Worm (Caenorhabditis elegans) whole organism, L4 larva: Measurements from ENCODE around the gene srh-137.

Experiments
- F10B5.3 ChIP-seq: sonication (generic microtip); optimal IDR thresholded peaks from 2 replicates; lab custom pipeline; 2016; ENCODE audit warnings: mild to moderate bottlenecking, missing genetic modification characterization, missing compliant biosample characterization
- F37D6.2 ChIP-seq: sonication (generic microtip); optimal IDR thresholded peaks from 2 replicates; lab custom pipeline; 2016; ENCODE audit warnings: mild to moderate bottlenecking, missing genetic modification characterization, missing compliant biosample characterization
- Y48G9A.11 ChIP-seq: fragments of 200-800 bp; sonication (Bioruptor generic); IDR thresholded peaks from 2 replicates; pipeline ENCODE4 v1.3.6; 2022; ENCODE audit warnings: missing genetic modification reagents, missing genetic modification characterization, missing compliant biosample characterization
- Y75B8A.6 ChIP-seq: fragments of 200-800 bp; sonication (Bioruptor generic); IDR thresholded peaks from 2 replicates; pipeline ENCODE4 v1.3.6; 2022; ENCODE audit warnings: missing genetic modification reagents, missing genetic modification characterization, missing compliant biosample characterization
- ZK337.2 ChIP-seq: fragments of 200-800 bp; sonication (Bioruptor generic); IDR thresholded peaks from 2 replicates; pipeline ENCODE4 v1.3.6; 2022; ENCODE audit warnings: missing genetic modification reagents, missing genetic modification characterization, missing compliant biosample characterization
- aha-1 ChIP-seq: fragments of 150-350 bp; peaks from one replicate; lab custom pipeline; 2014; ENCODE audit warnings: missing biosample characterization, missing genetic modification characterization
- aly-2 ChIP-seq: sonication (generic microtip); optimal IDR thresholded peaks from 2 replicates; lab custom pipeline; 2018; ENCODE audit warnings: missing biosample characterization, missing genetic modification characterization
- arid-1 ChIP-seq: fragments of 200-800 bp; sonication (Bioruptor generic); conservative IDR thresholded peaks from 2 replicates; pipeline ENCODE4 v1.3.6; 2022; ENCODE audit warnings: missing genetic modification reagents, missing genetic modification characterization, missing compliant biosample characterization
- ceh-28 ChIP-seq: fragments of 150-350 bp; optimal IDR thresholded peaks from 2 replicates; lab custom pipeline; 2014; ENCODE audit warnings: missing biosample characterization, missing genetic modification reagents, missing genetic modification characterization
- ceh-32 ChIP-seq: sonication (generic microtip); optimal IDR thresholded peaks from 2 replicates; lab custom pipeline; 2016; ENCODE audit warnings: mild to moderate bottlenecking, missing genetic modification characterization, missing compliant biosample characterization; ENCODE audit not compliant: poor library complexity
- ceh-44 ChIP-seq: fragments of 200-800 bp; sonication (Bioruptor generic); IDR thresholded peaks from 2 replicates; pipeline ENCODE4 v1.3.6; 2022; ENCODE audit warnings: missing genetic modification reagents, missing genetic modification characterization, missing compliant biosample characterization
- cey-2 ChIP-seq: sonication (generic microtip); optimal IDR thresholded peaks from 3 replicates; lab custom pipeline; 2017; ENCODE audit warnings: missing genetic modification characterization, mild to moderate bottlenecking, missing compliant biosample characterization, antibody characterized with exemption, borderline replicate concordance; ENCODE audit not compliant: insufficient read depth
- daf-19 ChIP-seq: fragments of 200-800 bp; sonication (Bioruptor generic); conservative IDR thresholded peaks from 2 replicates; pipeline ENCODE4 v1.3.6; 2022; ENCODE audit warnings: missing genetic modification characterization, missing compliant biosample characterization
- daf-8 ChIP-seq: fragments of 200-800 bp; sonication (Bioruptor generic); IDR thresholded peaks from 2 replicates; pipeline ENCODE4 v1.3.6; 2022; ENCODE audit warnings: missing genetic modification characterization, missing compliant biosample characterization
- dmd-8 ChIP-seq: fragments of 200-800 bp; sonication (Bioruptor generic); IDR thresholded peaks from 2 replicates; pipeline ENCODE4 v1.3.6; 2022; ENCODE audit warnings: missing genetic modification characterization, missing compliant biosample characterization
- dmd-9 ChIP-seq: fragments of 200-800 bp; sonication (Bioruptor generic); IDR thresholded peaks from 2 replicates; pipeline ENCODE4 v1.3.6; 2022; ENCODE audit warnings: missing genetic modification reagents, missing genetic modification characterization, missing compliant biosample characterization
- duxl-1 ChIP-seq: sonication (generic microtip); optimal IDR thresholded peaks from 2 replicates; lab custom pipeline; 2016; ENCODE audit warnings: mild to moderate bottlenecking, missing genetic modification characterization, moderate library complexity, missing compliant biosample characterization; ENCODE audit not compliant: poor library complexity
- fkh-10 ChIP-seq: fragments of 150-350 bp; optimal IDR thresholded peaks from 2 replicates; lab custom pipeline; 2014; ENCODE audit warnings: missing biosample characterization, missing genetic modification reagents, missing genetic modification characterization
- fos-1 ChIP-seq: fragments of 150-350 bp; optimal IDR thresholded peaks from 2 replicates; lab custom pipeline; 2014; ENCODE audit warnings: missing biosample characterization, missing genetic modification characterization
- gei-8 ChIP-seq: fragments of 200-800 bp; sonication (Bioruptor generic); optimal IDR thresholded peaks from 2 replicates; lab custom pipeline; 2018; ENCODE audit warnings: mild to moderate bottlenecking, missing genetic modification characterization, missing compliant biosample characterization
- jun-1 ChIP-seq: fragments of 150-350 bp; optimal IDR thresholded peaks from 2 replicates; lab custom pipeline; 2014; ENCODE audit warnings: missing biosample characterization, missing genetic modification reagents, missing genetic modification characterization
- lin-29 ChIP-seq: fragments of 200-800 bp; sonication (Bioruptor generic); IDR thresholded peaks from 2 replicates; pipeline ENCODE4 v1.3.6; 2022; ENCODE audit warnings: missing genetic modification reagents, missing genetic modification characterization, missing compliant biosample characterization
- madf-5 ChIP-seq, 2 experiments: fragments of 200-800 bp; sonication (Bioruptor generic); IDR thresholded peaks; 2 replicates each; pipeline ENCODE4 v1.3.6; 2022; ENCODE audit warnings: missing compliant biosample characterization in 2 of 2, missing genetic modification characterization in 2 of 2
- madf-9 ChIP-seq: fragments of 200-800 bp; sonication (Bioruptor generic); conservative IDR thresholded peaks from 2 replicates; pipeline ENCODE4 v1.3.6; 2022; ENCODE audit warnings: missing genetic modification reagents, missing genetic modification characterization, missing compliant biosample characterization
- mdt-29 ChIP-seq: fragments of 200-800 bp; sonication (Bioruptor generic); IDR thresholded peaks from 2 replicates; pipeline ENCODE4 v1.3.6; 2022; ENCODE audit warnings: missing genetic modification reagents, missing genetic modification characterization, missing compliant biosample characterization
- mxl-2 ChIP-seq: fragments of 200-800 bp; sonication (Bioruptor generic); conservative IDR thresholded peaks from 2 replicates; pipeline ENCODE4 v1.3.6; 2022; ENCODE audit warnings: missing genetic modification reagents, missing genetic modification characterization, missing compliant biosample characterization
- nhr-10 ChIP-seq: fragments of 150-350 bp; optimal IDR thresholded peaks from 2 replicates; lab custom pipeline; 2014; ENCODE audit warnings: missing biosample characterization, missing genetic modification characterization
- nhr-11 ChIP-seq: fragments of 150-350 bp; optimal IDR thresholded peaks from 2 replicates; lab custom pipeline; 2014; ENCODE audit warnings: missing biosample characterization, missing genetic modification characterization
- nhr-41 ChIP-seq: fragments of 200-800 bp; sonication (Bioruptor generic); IDR thresholded peaks from 2 replicates; pipeline ENCODE4 v1.3.6; 2022; ENCODE audit warnings: missing genetic modification reagents, missing genetic modification characterization, missing compliant biosample characterization
- nhr-42 ChIP-seq: fragments of 200-800 bp; sonication (Bioruptor generic); IDR thresholded peaks from 2 replicates; pipeline ENCODE4 v1.3.6; 2022; ENCODE audit warnings: missing genetic modification characterization, missing compliant biosample characterization
- nhr-77 ChIP-seq: fragments of 150-350 bp; optimal IDR thresholded peaks from 2 replicates; lab custom pipeline; 2014; ENCODE audit warnings: missing biosample characterization, missing genetic modification characterization
- pha-4 ChIP-seq, 2 experiments: fragments of 150-350 bp in 1 of 2; fragments of 200-800 bp in 1 of 2; sonication (Bioruptor generic) in 1 of 2; IDR thresholded peaks in 1 of 2; optimal IDR thresholded peaks in 1 of 2; 2 replicates each; pipeline versions ENCODE4 v1.3.6 to Lab custom; 2014 to 2022; ENCODE audit warnings: missing genetic modification characterization in 2 of 2, missing genetic modification reagents in 2 of 2, missing biosample characterization in 1 of 2, missing compliant biosample characterization in 1 of 2
- php-3 ChIP-seq: fragments of 200-800 bp; sonication (Bioruptor generic); IDR thresholded peaks from 2 replicates; pipeline ENCODE4 v1.3.6; 2022; ENCODE audit warnings: missing genetic modification reagents, missing genetic modification characterization, missing compliant biosample characterization
- pqm-1 ChIP-seq: sonication (generic microtip); optimal IDR thresholded peaks from 2 replicates; lab custom pipeline; 2017; ENCODE audit warnings: missing biosample characterization, missing genetic modification characterization
- rbr-2 ChIP-seq: sonication (generic microtip); optimal IDR thresholded peaks from 2 replicates; lab custom pipeline; 2016; ENCODE audit warnings: missing genotype, missing genetic modification characterization, missing compliant biosample characterization
- spr-1 ChIP-seq: sonication (generic microtip); optimal IDR thresholded peaks from 2 replicates; lab custom pipeline; 2016; ENCODE audit warnings: mild to moderate bottlenecking, missing genetic modification characterization, missing compliant biosample characterization
- tra-1 ChIP-seq: fragments of 200-800 bp; sonication (Bioruptor generic); IDR thresholded peaks from 2 replicates; pipeline ENCODE4 v1.3.6; 2022; ENCODE audit warnings: missing genetic modification reagents, missing genetic modification characterization, missing compliant biosample characterization
- unc-130 ChIP-seq: sonication (generic microtip); optimal IDR thresholded peaks from 2 replicates; lab custom pipeline; 2016; ENCODE audit warnings: missing genetic modification reagents, missing genetic modification characterization, missing compliant biosample characterization
- unc-62 ChIP-seq, 3 experiments: fragments of 150-350 bp in 1 of 3; sonication (generic microtip); optimal IDR thresholded peaks in 2 of 3; peaks in 1 of 3; 1 replicate in 1 of 3; 2 replicates in 2 of 3; lab custom pipeline; 2014 to 2017; ENCODE audit warnings: missing biosample characterization in 3 of 3, missing genetic modification characterization in 3 of 3, missing genetic modification reagents in 3 of 3, missing genotype in 1 of 3
- vab-7 ChIP-seq: fragments of 200-800 bp; sonication (Bioruptor generic); IDR thresholded peaks from 2 replicates; pipeline ENCODE4 v1.3.6; 2022; ENCODE audit warnings: missing genetic modification reagents, missing genetic modification characterization, missing compliant biosample characterization
- zip-11 ChIP-seq: fragments of 200-800 bp; sonication (Bioruptor generic); IDR thresholded peaks from 2 replicates; pipeline ENCODE4 v1.3.6; 2022; ENCODE audit warnings: missing genetic modification characterization, missing compliant biosample characterization
- zip-2 ChIP-seq: fragments of 150-350 bp; optimal IDR thresholded peaks from 2 replicates; lab custom pipeline; 2014; ENCODE audit warnings: missing biosample characterization, missing genetic modification characterization
- ztf-7 ChIP-seq: fragments of 150-350 bp; optimal IDR thresholded peaks from 2 replicates; lab custom pipeline; 2014; ENCODE audit warnings: missing biosample characterization, missing genetic modification characterization

Gene srh-137

DNA sequence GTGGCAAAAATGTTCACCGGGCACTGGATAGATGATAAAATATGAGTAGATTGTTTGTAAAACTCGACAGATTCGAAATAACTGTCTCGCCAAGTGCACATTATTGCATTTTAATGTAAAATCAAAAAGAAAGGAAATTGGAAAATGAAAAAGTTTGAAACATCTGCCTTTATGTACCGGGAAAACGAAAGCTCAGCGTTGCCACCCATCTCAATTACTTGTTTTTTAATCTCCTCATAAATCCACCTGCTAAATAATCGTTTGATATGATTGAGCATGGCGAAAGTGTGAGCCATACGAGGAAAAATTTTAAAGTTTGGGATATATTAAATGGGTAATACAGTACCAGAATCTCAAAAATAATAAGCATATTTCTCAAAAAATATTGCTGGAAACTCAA lies at the start of gene srh-137:
srh-137 (minus strand) TSS at position 101 of the 400 bp plus-strand sequence.
- TF ChIP-seq fkh-10 (GFP tag; lab: Kevin White, UChicago), result no peak
- TF ChIP-seq ceh-44, result no peak
- no peak for TF ChIP-seq madf-9 (GFP tag; lab: Robert Waterston, UW)
- no peak for TF ChIP-seq ceh-32 (tag; lab: Kevin White, UChicago)
- no peak for TF ChIP-seq nhr-41 (GFP tag; lab: Robert Waterston, UW)
- TF ChIP-seq zip-2 (tag; lab: Kevin White, UChicago), result no peak
- no peak for TF ChIP-seq jun-1 (tag; lab: Kevin White, UChicago)
- TF ChIP-seq F10B5.3 (tag; lab: Kevin White, UChicago), result no peak
- TF ChIP-seq Y75B8A.6 (GFP tag; lab: Robert Waterston, UW), result no peak
- TF ChIP-seq php-3 (GFP tag; lab: Robert Waterston, UW), result no peak
- no peak for TF ChIP-seq vab-7 (GFP tag; lab: Robert Waterston, UW)
- TF ChIP-seq gei-8 (GFP tag; lab: Kevin White, UChicago), result no peak
- TF ChIP-seq daf-19, result no peak
- no peak for TF ChIP-seq mxl-2
- no peak for TF ChIP-seq duxl-1 (tag; lab: Kevin White, UChicago)
- no peak for TF ChIP-seq nhr-77
- no peak for TF ChIP-seq fos-1 (tag; lab: Kevin White, UChicago)
- TF ChIP-seq F37D6.2, result no peak
- no peak for TF ChIP-seq aly-2 (tag; lab: Kevin White, UChicago)
- TF ChIP-seq Y48G9A.11 (GFP tag; lab: Robert Waterston, UW), result no peak

ce11 chrV:16759937-16760336 lies 43.5 kb upstream of the srh-137 start:
- TF ChIP-seq aha-1 (tag; lab: Kevin White, UChicago) (peak; percentile 6), dmd-9 (no peak)
- TF ChIP-seq, all 104 proteins: peak for 1

DNA sequence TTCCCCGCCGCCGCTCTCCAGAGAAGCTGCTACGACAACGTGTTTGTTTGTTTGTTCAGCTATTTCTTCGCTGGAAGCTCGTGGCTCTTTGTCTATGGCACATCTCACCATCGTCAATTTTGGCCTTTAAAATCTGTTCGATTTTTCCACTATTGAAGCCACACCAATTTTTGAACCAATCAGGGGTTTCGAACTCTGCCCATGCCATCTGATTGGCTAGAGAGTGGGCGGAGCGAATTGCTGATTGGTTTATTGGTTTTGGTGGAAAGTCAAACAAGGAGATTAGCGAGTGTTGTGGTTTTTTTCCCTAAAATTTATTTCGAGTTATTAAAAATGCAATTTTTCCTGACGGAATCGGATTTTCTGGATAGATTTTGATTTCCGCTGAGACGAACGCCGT lies 39.7 kb upstream of the srh-137 start:
- TF ChIP-seq ZK337.2 (GFP tag; lab: Robert Waterston, UW) (no peak), nhr-11 (tag; lab: Kevin White, UChicago) (no peak), zip-11 (GFP tag; lab: Robert Waterston, UW) (no peak), tra-1 (GFP tag; lab: Robert Waterston, UW) (no peak)

DNA sequence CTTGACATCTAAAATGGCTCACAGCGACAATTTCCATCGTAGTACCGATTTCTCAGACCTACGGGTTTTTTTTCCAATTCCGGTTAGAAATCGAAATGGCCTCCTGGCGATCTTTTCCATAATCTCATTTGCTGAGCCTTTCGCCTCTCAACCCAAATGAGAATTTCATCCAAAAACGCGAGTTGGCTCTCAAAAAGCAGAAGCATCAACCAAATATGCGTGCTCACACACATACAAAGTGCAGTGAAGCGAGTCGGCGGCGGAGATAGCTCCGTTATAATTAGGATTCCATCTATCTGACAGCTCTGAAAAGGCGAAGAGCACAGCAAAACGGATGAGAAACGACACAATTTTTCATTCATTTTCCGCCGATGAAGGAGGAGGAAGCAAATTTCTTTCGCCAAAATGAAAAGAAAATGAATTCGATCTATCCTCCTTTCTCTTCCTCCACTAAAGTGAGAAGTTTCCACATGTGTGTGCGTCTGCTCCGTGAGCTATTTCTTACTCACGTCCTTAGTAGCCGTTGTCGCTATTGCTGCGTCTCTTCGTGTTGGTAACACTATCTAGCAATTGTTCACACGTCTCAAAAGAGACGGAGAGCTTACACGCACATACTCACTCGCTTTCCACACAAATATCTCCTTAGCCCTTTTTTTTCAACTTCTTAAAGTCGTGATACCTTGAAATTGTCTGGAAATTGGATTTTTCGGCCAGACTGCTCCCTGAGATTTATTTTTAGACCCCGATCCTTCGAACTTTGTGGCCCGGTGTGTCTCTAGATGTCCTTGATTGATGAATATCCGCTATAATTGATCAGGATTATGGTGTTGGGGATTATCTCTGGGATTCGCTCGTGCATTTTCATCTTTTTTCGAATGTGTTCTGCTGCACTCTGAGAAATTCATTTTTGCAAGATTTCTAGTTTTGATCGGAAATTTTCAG lies 35.9 kb upstream of the srh-137 start:
- TF ChIP-seq arid-1, result no peak
- no peak for TF ChIP-seq unc-130
- TF ChIP-seq nhr-42 (GFP tag; lab: Robert Waterston, UW), result no peak
- TF ChIP-seq nhr-10 (tag; lab: Kevin White, UChicago), result no peak
- no peak for TF ChIP-seq cey-2 (tag; lab: Kevin White, UChicago)
- TF ChIP-seq ztf-7 (tag; lab: Kevin White, UChicago), result no peak
- no peak for TF ChIP-seq dmd-8 (GFP tag; lab: Robert Waterston, UW)
- no peak for TF ChIP-seq ceh-44
- peak; percentile 41 for TF ChIP-seq fkh-10 (GFP tag; lab: Kevin White, UChicago)
- TF ChIP-seq pha-4 (GFP tag; IDR thresholded peaks at IDR 0.05; lab: Robert Waterston, UW), result no peak
- no peak for TF ChIP-seq pha-4 (tag; optimal IDR thresholded peaks at IDR 0.05; lab: Kevin White, UChicago)
- no peak for TF ChIP-seq rbr-2 (tag; lab: Kevin White, UChicago)
- peak in 1 of 2 experiments; percentile 97 for TF ChIP-seq unc-62 (GFP tag; optimal IDR thresholded peaks at IDR 0.05 in 1 of 2; lab: Kevin White, UChicago)
- TF ChIP-seq unc-62 (tag; optimal IDR thresholded peaks at IDR 0.05; lab: Kevin White, UChicago), result no peak
- TF ChIP-seq spr-1 (tag; lab: Kevin White, UChicago), result no peak
- TF ChIP-seq ceh-28 (tag; lab: Kevin White, UChicago), result no peak
- TF ChIP-seq madf-5 (GFP tag; IDR thresholded peaks at IDR 0.05; lab: Robert Waterston, UW), result no peak
- TF ChIP-seq daf-8 (GFP tag; lab: Robert Waterston, UW), result no peak
- TF ChIP-seq aha-1 (tag; lab: Kevin White, UChicago), result peak; percentile 52
- no peak for TF ChIP-seq jun-1 (tag; lab: Kevin White, UChicago)
- no peak for TF ChIP-seq mdt-29 (GFP tag; lab: Robert Waterston, UW)
- no peak for TF ChIP-seq pqm-1 (tag; lab: Kevin White, UChicago)
- TF ChIP-seq dmd-9, result no peak
- no peak for TF ChIP-seq vab-7 (GFP tag; lab: Robert Waterston, UW)
- TF ChIP-seq lin-29, result no peak
